Fruit fly (Drosophila melanogaster) whole organism, embryonic: ENCODE measurements around the gene Prx2.

Source experiments
- Bdp1 ChIP-seq: fragments of 200-800 bp; sonication (Bioruptor generic); optimal IDR thresholded peaks from 3 replicates; lab custom pipeline; 2016; ENCODE audit warnings: missing biosample characterization, missing genetic modification characterization
- CG11456 ChIP-seq: fragments of 200-800 bp; sonication (Bioruptor generic); IDR thresholded peaks from 3 replicates; pipeline ENCODE4 v1.3.6; 2022; ENCODE audit warnings: missing biosample characterization, missing genetic modification characterization
- CG2116 ChIP-seq: fragments of 200-800 bp; sonication (Bioruptor generic); optimal IDR thresholded peaks from 3 replicates; lab custom pipeline; 2018; ENCODE audit warnings: missing biosample characterization, mild to moderate bottlenecking, missing genetic modification characterization
- CG3726 ChIP-seq: fragments of 200-800 bp; sonication (Bioruptor generic); IDR thresholded peaks from 3 replicates; pipeline ENCODE4, ENCODE4 v1.3.6; 2022; ENCODE audit warnings: missing biosample characterization, missing genetic modification characterization
- CG9932 ChIP-seq: fragments of 200-800 bp; sonication (Bioruptor generic); IDR thresholded peaks from 2 replicates; pipeline ENCODE4 v1.3.6; 2022; ENCODE audit warnings: missing biosample characterization, missing genetic modification characterization
- CHES-1-like ChIP-seq: fragments of 200-800 bp; sonication (Bioruptor generic); optimal IDR thresholded peaks from 2 replicates; lab custom pipeline; 2016; ENCODE audit warnings: missing biosample characterization, missing genetic modification characterization
- CTCF ChIP-seq: fragments of 200-800 bp; sonication (Bioruptor generic); optimal IDR thresholded peaks from 2 replicates; lab custom pipeline; 2017; ENCODE audit warnings: missing biosample characterization, mild to moderate bottlenecking, missing genetic modification characterization, moderate library complexity
- D19A ChIP-seq: fragments of 200-800 bp; optimal IDR thresholded peaks from 3 replicates; lab custom pipeline; 2019; ENCODE audit warnings: missing biosample characterization, mild to moderate bottlenecking, missing genetic modification characterization, moderate library complexity
- Drgx ChIP-seq: fragments of 200-800 bp; sonication (Bioruptor generic); IDR thresholded peaks from 2 replicates; pipeline ENCODE4 v1.3.6; 2022; ENCODE audit warnings: missing biosample characterization, missing genetic modification characterization
- fd102C ChIP-seq: fragments of 200-800 bp; sonication (Bioruptor generic); optimal IDR thresholded peaks from 2 replicates; lab custom pipeline; 2018; ENCODE audit warnings: missing biosample characterization, mild to moderate bottlenecking, missing genetic modification characterization, moderate library complexity
- grn ChIP-seq: fragments of 200-800 bp; sonication (Bioruptor generic); optimal IDR thresholded peaks from 3 replicates; lab custom pipeline; 2017; ENCODE audit warnings: missing biosample characterization, missing genetic modification characterization
- pan ChIP-seq, 4 experiments: fragments of >200 bp in 3 of 4; fragments of 200-800 bp in 1 of 4; sonication (Bioruptor generic) in 1 of 4; optimal IDR thresholded peaks in 3 of 4; IDR thresholded peaks in 1 of 4; 2 replicates each; pipeline versions ENCODE4 v1.3.6 to Lab custom; 2017 to 2022; ENCODE audit warnings: missing biosample characterization in 2 of 4, missing genetic modification characterization in 2 of 4, mixed read lengths in 1 of 4
- usp ChIP-seq: fragments of >200 bp; optimal IDR thresholded peaks from 2 replicates; lab custom pipeline; 2017; ENCODE audit warnings: missing biosample characterization, missing genetic modification characterization
- zfh2 ChIP-seq: fragments of 200-800 bp; sonication (Bioruptor generic); optimal IDR thresholded peaks from 2 replicates; lab custom pipeline; 2016; ENCODE audit warnings: missing biosample characterization, missing genetic modification characterization

DNA sequence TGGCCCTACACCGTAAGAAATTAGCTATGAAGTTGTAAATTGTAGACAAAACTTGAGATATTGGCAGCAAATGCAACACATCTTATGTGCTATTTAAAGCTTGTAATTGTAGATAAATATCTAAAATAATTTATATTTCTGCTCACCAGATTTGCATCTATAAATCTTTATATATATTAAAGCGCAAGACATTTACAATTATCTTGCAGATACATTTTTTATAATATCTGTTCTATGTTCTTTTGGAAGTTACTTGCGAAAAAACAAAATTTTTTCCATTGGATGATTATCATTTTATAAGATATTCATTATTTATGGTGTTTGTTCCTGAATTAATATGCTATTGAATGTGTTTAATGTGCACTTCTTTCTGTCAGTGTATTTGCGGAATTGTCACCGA lies 15.3 kb upstream of the Prx2 start:
- TF ChIP-seq Bdp1 (GFP tag; lab: Kevin White, UChicago) (no peak), CG2116 (GFP tag; lab: Kevin White, UChicago) (no peak), grn (GFP tag; lab: Kevin White, UChicago) (no peak), CG3726 (no peak), CG11456 (GFP tag; lab: Robert Waterston, UW) (no peak), usp (GFP tag; lab: Kevin White, UChicago) (no peak), Drgx (GFP tag; lab: Robert Waterston, UW) (peak; percentile 15; the same call in 1 of the 2 replicates), CHES-1-like (GFP tag; lab: Kevin White, UChicago) (no peak), CG9932 (no peak), pan (optimal IDR thresholded peaks at IDR 0.05; lab: Kevin White, UChicago) (no peak), pan (GFP tag; optimal IDR thresholded peaks at IDR 0.05 in 1 of 2, IDR thresholded peaks at IDR 0.05 in 1 of 2) (no peak), zfh2 (GFP tag; lab: Kevin White, UChicago) (no peak), CTCF (no peak), fd102C (GFP tag; lab: Kevin White, UChicago) (no peak), D19A (tag; lab: Kevin White, UChicago) (no peak)
